Worm (Caenorhabditis elegans) whole organism, L3 larva: ENCODE results near the gene Y73B6BL.29.

Experiments
- R02D3.7 ChIP-seq: fragments of 150-350 bp; optimal IDR thresholded peaks from 2 replicates; lab custom pipeline; 2014; ENCODE audit warnings: missing biosample characterization, missing genetic modification characterization
- ZK546.5 ChIP-seq: sonication (generic microtip); optimal IDR thresholded peaks from 2 replicates; lab custom pipeline; 2017; ENCODE audit warnings: missing biosample characterization, missing genetic modification characterization
- aly-2 ChIP-seq: fragments of 150-350 bp; optimal IDR thresholded peaks from 2 replicates; lab custom pipeline; 2014; ENCODE audit warnings: missing biosample characterization, missing genetic modification characterization
- ceh-16 ChIP-seq: sonication (generic microtip); optimal IDR thresholded peaks from 2 replicates; lab custom pipeline; 2017; ENCODE audit warnings: missing biosample characterization, missing genetic modification characterization
- ceh-28 ChIP-seq: fragments of 150-350 bp; optimal IDR thresholded peaks from 2 replicates; lab custom pipeline; 2014; ENCODE audit warnings: missing biosample characterization, missing genetic modification reagents, missing genetic modification characterization
- ceh-82 ChIP-seq: fragments of 150-350 bp; optimal IDR thresholded peaks from 2 replicates; lab custom pipeline; 2014; ENCODE audit warnings: missing biosample characterization, missing genetic modification characterization
- ceh-9 ChIP-seq: sonication (generic microtip); optimal IDR thresholded peaks from 2 replicates; lab custom pipeline; 2018; ENCODE audit warnings: missing biosample characterization, missing genetic modification characterization
- daf-12 ChIP-seq: fragments of 150-350 bp; optimal IDR thresholded peaks from 2 replicates; lab custom pipeline; 2014; ENCODE audit warnings: missing biosample characterization, missing genetic modification reagents, missing genetic modification characterization
- egl-27 ChIP-seq: sonication (generic microtip); optimal IDR thresholded peaks from 4 replicates; lab custom pipeline; 2017; ENCODE audit warnings: missing biosample characterization, missing genetic modification reagents, missing genetic modification characterization
- egl-5 ChIP-seq: fragments of 150-350 bp; optimal IDR thresholded peaks from 2 replicates; lab custom pipeline; 2017; ENCODE audit warnings: missing biosample characterization, missing genetic modification reagents, missing genetic modification characterization, inconsistent platforms
- elt-2 ChIP-seq: sonication (generic microtip); optimal IDR thresholded peaks from 2 replicates; lab custom pipeline; 2016; ENCODE audit warnings: missing genetic modification reagents, mild to moderate bottlenecking, missing genetic modification characterization, missing compliant biosample characterization
- elt-3 ChIP-seq, 3 experiments: fragments of 150-350 bp in 1 of 3; sonication (generic microtip) in 2 of 3; optimal IDR thresholded peaks; 2 replicates in 2 of 3; 4 replicates in 1 of 3; lab custom pipeline; 2014 to 2017; ENCODE audit warnings: missing biosample characterization in 3 of 3, missing genetic modification characterization in 3 of 3
- fkh-2 ChIP-seq: fragments of 150-350 bp; optimal IDR thresholded peaks from 2 replicates; lab custom pipeline; 2014; ENCODE audit warnings: missing biosample characterization, missing genetic modification reagents, missing genetic modification characterization
- fos-1 ChIP-seq: fragments of 150-350 bp; optimal IDR thresholded peaks from 2 replicates; lab custom pipeline; 2014; ENCODE audit warnings: missing biosample characterization, missing genetic modification characterization
- jun-1 ChIP-seq: fragments of 150-350 bp; optimal IDR thresholded peaks from 2 replicates; lab custom pipeline; 2014; ENCODE audit warnings: missing biosample characterization, missing genetic modification reagents, missing genetic modification characterization
- lin-39 ChIP-seq: fragments of 150-350 bp; optimal IDR thresholded peaks from 2 replicates; lab custom pipeline; 2018; ENCODE audit warnings: missing biosample characterization, missing genetic modification reagents, missing genetic modification characterization
- lsy-12 ChIP-seq: sonication (generic microtip); optimal IDR thresholded peaks from 2 replicates; lab custom pipeline; 2016; ENCODE audit warnings: mild to moderate bottlenecking, missing genetic modification characterization, missing compliant biosample characterization
- mml-1 ChIP-seq: fragments of 150-350 bp; sonication (generic microtip); optimal IDR thresholded peaks from 3 replicates; lab custom pipeline; 2014; ENCODE audit warnings: missing biosample characterization, missing genetic modification characterization
- nfya-1 ChIP-seq: sonication (generic microtip); optimal IDR thresholded peaks from 2 replicates; lab custom pipeline; 2017; ENCODE audit warnings: missing genetic modification characterization, mild to moderate bottlenecking, missing compliant biosample characterization, antibody characterized with exemption, moderate library complexity; ENCODE audit not compliant: insufficient read depth
- nhr-11 ChIP-seq: fragments of 150-350 bp; optimal IDR thresholded peaks from 2 replicates; lab custom pipeline; 2014; ENCODE audit warnings: missing biosample characterization, missing genetic modification characterization
- nhr-12 ChIP-seq: fragments of 150-350 bp; optimal IDR thresholded peaks from 2 replicates; lab custom pipeline; 2014; ENCODE audit warnings: missing biosample characterization, missing genetic modification characterization
- nhr-23 ChIP-seq: fragments of 150-350 bp; optimal IDR thresholded peaks from 2 replicates; lab custom pipeline; 2014; ENCODE audit warnings: missing biosample characterization, missing genetic modification reagents, missing genetic modification characterization
- nhr-237 ChIP-seq: fragments of 150-350 bp; optimal IDR thresholded peaks from 2 replicates; lab custom pipeline; 2014; ENCODE audit warnings: missing biosample characterization, missing genetic modification characterization
- nhr-25 ChIP-seq: sonication (generic microtip); optimal IDR thresholded peaks from 2 replicates; lab custom pipeline; 2017; ENCODE audit warnings: missing biosample characterization, missing genetic modification characterization
- nhr-67 ChIP-seq: fragments of 150-350 bp; optimal IDR thresholded peaks from 2 replicates; lab custom pipeline; 2014; ENCODE audit warnings: missing biosample characterization, missing genetic modification characterization
- nhr-76 ChIP-seq: fragments of 150-350 bp; sonication (generic microtip); optimal IDR thresholded peaks from 5 replicates; lab custom pipeline; 2014; ENCODE audit warnings: missing biosample characterization, missing genetic modification characterization
- nhr-77 ChIP-seq: fragments of 150-350 bp; optimal IDR thresholded peaks from 2 replicates; lab custom pipeline; 2014; ENCODE audit warnings: missing biosample characterization, missing genetic modification characterization
- pha-4 ChIP-seq: fragments of 150-350 bp; optimal IDR thresholded peaks from 2 replicates; lab custom pipeline; 2014; ENCODE audit warnings: missing biosample characterization, missing genetic modification reagents, missing genetic modification characterization
- pqm-1 ChIP-seq: fragments of 150-350 bp; optimal IDR thresholded peaks from 2 replicates; lab custom pipeline; 2017; ENCODE audit warnings: missing biosample characterization, missing genetic modification characterization, inconsistent platforms
- skn-1 ChIP-seq: fragments of 150-350 bp; optimal IDR thresholded peaks from 2 replicates; lab custom pipeline; 2014; ENCODE audit warnings: missing biosample characterization, missing genetic modification characterization
- snpc-4 ChIP-seq: fragments of 150-350 bp; optimal IDR thresholded peaks from 2 replicates; lab custom pipeline; 2014; ENCODE audit warnings: missing biosample characterization, missing genetic modification characterization
- tbx-2 ChIP-seq: sonication (generic microtip); optimal IDR thresholded peaks from 2 replicates; lab custom pipeline; 2016; ENCODE audit warnings: mild to moderate bottlenecking, missing genetic modification characterization, missing compliant biosample characterization
- unc-62 ChIP-seq: fragments of 150-350 bp; sonication (generic microtip); optimal IDR thresholded peaks from 4 replicates; lab custom pipeline; 2014; ENCODE audit warnings: missing biosample characterization, missing genetic modification reagents, missing genetic modification characterization
- ztf-11 ChIP-seq: fragments of 150-350 bp; optimal IDR thresholded peaks from 2 replicates; lab custom pipeline; 2014; ENCODE audit warnings: missing biosample characterization, missing genetic modification characterization
- ztf-4 ChIP-seq: fragments of 150-350 bp; optimal IDR thresholded peaks from 2 replicates; lab custom pipeline; 2014; ENCODE audit warnings: missing biosample characterization, missing genetic modification characterization

The Y73B6BL.29 gene

ce11 chrIV:6328198-6328597 lies 6.5 kb downstream of the Y73B6BL.29 start:
- TF ChIP-seq jun-1 (tag; lab: Kevin White, UChicago) (no peak), nhr-67 (tag; lab: Kevin White, UChicago) (no peak), nhr-12 (tag; lab: Kevin White, UChicago) (no peak), egl-27 (no peak), nhr-76 (tag; lab: Kevin White, UChicago) (no peak), nfya-1 (tag; lab: Kevin White, UChicago) (no peak), elt-2 (tag; lab: Kevin White, UChicago) (no peak), ztf-4 (tag; lab: Kevin White, UChicago) (no peak), ceh-82 (no peak), nhr-237 (no peak), nhr-25 (no peak), tbx-2 (tag; lab: Kevin White, UChicago) (no peak), elt-3 (tag; optimal IDR thresholded peaks at IDR 0.05; lab: Kevin White, UChicago) (no peak)

- TF ChIP-seq ceh-82 (no peak), nhr-76 (tag; lab: Kevin White, UChicago) (no peak), aly-2 (tag; lab: Kevin White, UChicago) (no peak), ceh-28 (tag; lab: Kevin White, UChicago) (no peak), nhr-11 (tag; lab: Kevin White, UChicago) (no peak), ztf-11 (tag; lab: Kevin White, UChicago) (no peak), ZK546.5 (tag; lab: Kevin White, UChicago) (no peak), skn-1 (tag; lab: Kevin White, UChicago) (no peak), lin-39 (tag; lab: Kevin White, UChicago) (no peak), nhr-237 (no peak), nhr-25 (no peak), elt-3 (tag; optimal IDR thresholded peaks at IDR 0.05; lab: Kevin White, UChicago) (no peak), nhr-23 (tag; lab: Kevin White, UChicago) (no peak), R02D3.7 (tag; lab: Kevin White, UChicago) (no peak), nhr-77 (tag; lab: Kevin White, UChicago) (no peak)
Observed at ce11 chrIV:6329339-6329738, 7.6 kb downstream of the Y73B6BL.29 start, which contains the start of gene seu-1. seu-1 (plus strand) TSS chrIV:6329639.

ce11 chrIV:6330790-6331189 lies 9.1 kb downstream of the Y73B6BL.29 start:
- TF ChIP-seq lsy-12 (no peak), pqm-1 (tag; lab: Kevin White, UChicago) (peak; percentile 37), elt-2 (tag; lab: Kevin White, UChicago) (peak; percentile 81), unc-62 (GFP tag; lab: Kevin White, UChicago) (no peak), nhr-11 (tag; lab: Kevin White, UChicago) (no peak), ceh-9 (tag; lab: Kevin White, UChicago) (no peak)

- no peak for TF ChIP-seq nfya-1 (tag; lab: Kevin White, UChicago)
- no peak for TF ChIP-seq mml-1 (tag; lab: Kevin White, UChicago)
- no peak for TF ChIP-seq jun-1 (tag; lab: Kevin White, UChicago)
- TF ChIP-seq snpc-4 = no peak
- TF ChIP-seq ceh-16 = no peak
- TF ChIP-seq pha-4 (tag; lab: Kevin White, UChicago) = no peak
- TF ChIP-seq nhr-25 = no peak
- no peak for TF ChIP-seq daf-12 (tag; lab: Kevin White, UChicago)
- no peak for TF ChIP-seq ztf-11 (tag; lab: Kevin White, UChicago)
- TF ChIP-seq egl-27 = no peak
- no peak for TF ChIP-seq fos-1
- no peak for TF ChIP-seq fkh-2 (tag; lab: Kevin White, UChicago)
- no peak for TF ChIP-seq ceh-82
- TF ChIP-seq R02D3.7 (tag; lab: Kevin White, UChicago) = no peak
- TF ChIP-seq egl-5 (tag; lab: Kevin White, UChicago) = no peak
Observed at ce11 chrIV:6333915-6334314, 12.2 kb downstream of the Y73B6BL.29 start, which contains the start of gene blos-2. blos-2 (plus strand) TSS chrIV:6334215.

- TF ChIP-seq pha-4 (tag; lab: Kevin White, UChicago) = peak; percentile 65
- no peak for TF ChIP-seq daf-12 (tag; lab: Kevin White, UChicago)
Observed at ce11 chrIV:6335908-6336307, 14.2 kb downstream of the Y73B6BL.29 start, which contains the start of gene mif-4. mif-4 (minus strand) TSS chrIV:6335994.
